Worm (Caenorhabditis elegans) whole organism, L2 larva: ENCODE data around the gene lact-7.
A peak's percentile ranks its signal among the peaks of the same experiment; 100 is the strongest.

Experiments used
- ZK546.5 ChIP-seq: sonication (generic microtip); optimal IDR thresholded peaks from 2 replicates; lab custom pipeline; 2017; ENCODE audit warnings: missing biosample characterization, missing genetic modification characterization
- ama-1 ChIP-seq: fragments of 150-350 bp; optimal IDR thresholded peaks from 2 replicates; lab custom pipeline; 2018; ENCODE audit warnings: inconsistent platforms
- ceh-82 ChIP-seq: fragments of 150-350 bp; optimal IDR thresholded peaks from 2 replicates; lab custom pipeline; 2014; ENCODE audit warnings: missing biosample characterization, missing genetic modification characterization
- egl-27 ChIP-seq: sonication (generic microtip); optimal IDR thresholded peaks from 3 replicates; lab custom pipeline; 2017; ENCODE audit warnings: missing biosample characterization, missing genetic modification reagents, missing genetic modification characterization
- elt-1 ChIP-seq: fragments of 150-350 bp; optimal IDR thresholded peaks from 2 replicates; lab custom pipeline; 2014; ENCODE audit warnings: missing biosample characterization, missing genetic modification characterization
- fos-1 ChIP-seq: fragments of 150-350 bp; optimal IDR thresholded peaks from 2 replicates; lab custom pipeline; 2014; ENCODE audit warnings: missing biosample characterization, missing genetic modification characterization
- lin-13 ChIP-seq: fragments of 150-350 bp; optimal IDR thresholded peaks from 2 replicates; lab custom pipeline; 2014; ENCODE audit warnings: missing biosample characterization, missing genetic modification reagents, missing genetic modification characterization
- lsy-2 ChIP-seq, 2 experiments: fragments of 150-350 bp in 1 of 2; sonication (generic microtip) in 1 of 2; optimal IDR thresholded peaks; 2 replicates each; lab custom pipeline; 2014 to 2017; ENCODE audit warnings: missing biosample characterization in 2 of 2, missing genetic modification characterization in 2 of 2
- nhr-21 ChIP-seq: fragments of 150-350 bp; optimal IDR thresholded peaks from 2 replicates; lab custom pipeline; 2014; ENCODE audit warnings: missing biosample characterization, missing genetic modification characterization
- nhr-237 ChIP-seq: fragments of 150-350 bp; optimal IDR thresholded peaks from 2 replicates; lab custom pipeline; 2014; ENCODE audit warnings: missing biosample characterization, missing genetic modification characterization
- nhr-6 ChIP-seq: fragments of 150-350 bp; optimal IDR thresholded peaks from 2 replicates; lab custom pipeline; 2014; ENCODE audit warnings: missing biosample characterization, missing genetic modification characterization
- nhr-77 ChIP-seq: fragments of 150-350 bp; optimal IDR thresholded peaks from 2 replicates; lab custom pipeline; 2014; ENCODE audit warnings: missing biosample characterization, missing genetic modification characterization
- ztf-11 ChIP-seq: sonication (generic microtip); optimal IDR thresholded peaks from 2 replicates; lab custom pipeline; 2017; ENCODE audit warnings: missing biosample characterization, missing genetic modification characterization
- ztf-4 ChIP-seq: fragments of 150-350 bp; optimal IDR thresholded peaks from 2 replicates; lab custom pipeline; 2014; ENCODE audit warnings: missing biosample characterization, missing genetic modification characterization

DNA sequence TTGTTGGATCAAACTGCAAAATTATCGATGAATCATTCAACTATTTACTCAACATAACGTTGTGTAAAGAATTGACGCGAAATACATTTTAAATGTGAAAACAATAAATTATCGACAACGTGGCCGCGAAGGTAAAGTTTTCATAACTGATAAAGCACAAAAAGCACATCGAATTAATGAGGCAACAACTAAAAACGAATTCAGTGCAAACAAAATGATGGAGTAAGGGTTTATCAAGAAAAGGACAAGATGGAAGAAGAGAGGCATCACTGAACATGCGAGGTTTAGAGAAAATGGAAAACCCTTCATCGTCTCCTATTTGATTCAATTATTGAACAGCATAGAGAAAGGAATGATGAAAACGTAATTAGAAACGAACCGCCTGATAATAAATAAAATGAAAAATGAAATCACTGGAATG, 35.1 kb upstream of the lact-7 start, which contains the start of gene D1053.4:
- TF ChIP-seq fos-1 (peak; percentile 85), nhr-237 (tag; lab: Kevin White, UChicago) (no peak), ztf-11 (tag; lab: Kevin White, UChicago) (no peak), lin-13 (GFP tag; lab: Kevin White, UChicago) (no peak), ZK546.5 (tag; lab: Kevin White, UChicago) (no peak), ceh-82 (tag; lab: Kevin White, UChicago) (no peak), nhr-6 (tag; lab: Kevin White, UChicago) (no peak), egl-27 (tag; lab: Kevin White, UChicago) (peak; percentile 22), elt-1 (tag; lab: Kevin White, UChicago) (no peak), nhr-21 (tag; lab: Kevin White, UChicago) (no peak), nhr-77 (no peak), ama-1 (lab: Kevin White, UChicago) (no peak), ztf-4 (no peak), lsy-2 (tag; optimal IDR thresholded peaks at IDR 0.05; lab: Kevin White, UChicago) (no peak)
